Fruit fly (Drosophila melanogaster) whole organism, wandering third instar larva: Measurements from ENCODE around the gene CG13062.

Experiments used
- CG9705 ChIP-seq: fragments of 200-800 bp; sonication (Bioruptor generic); optimal IDR thresholded peaks from 2 replicates; lab custom pipeline; 2018; ENCODE audit warnings: missing biosample characterization, mild to moderate bottlenecking, missing genetic modification characterization
- dsf ChIP-seq: sonication (Bioruptor generic); optimal IDR thresholded peaks from 2 replicates; lab custom pipeline; 2016; ENCODE audit warnings: missing biosample characterization, missing genetic modification characterization, borderline replicate concordance

Gene CG13062

DNA sequence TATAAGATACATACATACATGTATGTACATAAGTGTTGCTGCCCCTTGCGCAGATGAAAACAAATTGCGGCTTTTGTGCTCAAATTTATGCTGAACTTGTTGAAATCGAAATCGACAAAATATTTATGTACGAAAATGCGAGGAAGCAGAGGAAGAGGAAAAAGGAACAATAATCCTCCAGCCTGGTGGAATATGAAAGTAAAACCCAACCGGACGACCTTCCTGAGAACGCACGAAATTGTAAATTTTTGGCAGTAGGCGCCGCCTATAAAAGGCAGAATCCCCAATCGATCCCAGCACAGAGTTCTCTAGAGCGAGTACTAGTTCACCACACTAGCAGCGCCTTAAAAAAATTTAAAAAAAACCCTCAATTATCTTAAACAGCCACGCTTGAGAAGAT lies 50.5 kb downstream of the CG13062 start, which contains the start of gene Cpr72Eb:
TSS of gene Cpr72Eb (plus strand) at position 301 of the 400 bp plus-strand sequence.
- TF ChIP-seq CG9705 (GFP tag; lab: Kevin White, UChicago) (no peak), dsf (GFP tag; lab: Kevin White, UChicago) (no peak)
